Worm (Caenorhabditis elegans) whole organism, L2 larva: Measurements from ENCODE around the gene Y22D7AL.4.

Source experiments
- C34F6.9 ChIP-seq: fragments of 150-350 bp; optimal IDR thresholded peaks from 2 replicates; lab custom pipeline; 2014; ENCODE audit warnings: missing biosample characterization, missing genetic modification characterization
- F13H6.1 ChIP-seq: sonication (generic microtip); optimal IDR thresholded peaks from 2 replicates; lab custom pipeline; 2016; ENCODE audit warnings: missing genetic modification characterization, missing compliant biosample characterization
- R02D3.7 ChIP-seq: fragments of 150-350 bp; optimal IDR thresholded peaks from 2 replicates; lab custom pipeline; 2014; ENCODE audit warnings: missing biosample characterization, missing genetic modification characterization
- Y55F3AM.14 ChIP-seq: fragments of 200-800 bp; sonication (Bioruptor generic); optimal IDR thresholded peaks from 2 replicates; lab custom pipeline; 2018; ENCODE audit warnings: mild to moderate bottlenecking, missing genetic modification characterization, missing compliant biosample characterization
- ZK546.5 ChIP-seq: sonication (generic microtip); optimal IDR thresholded peaks from 2 replicates; lab custom pipeline; 2017; ENCODE audit warnings: missing biosample characterization, missing genetic modification characterization
- aly-2 ChIP-seq: fragments of 150-350 bp; optimal IDR thresholded peaks from 2 replicates; lab custom pipeline; 2014; ENCODE audit warnings: missing biosample characterization, missing genetic modification characterization
- ceh-16 ChIP-seq: fragments of 150-350 bp; optimal IDR thresholded peaks from 2 replicates; lab custom pipeline; 2014; ENCODE audit warnings: missing biosample characterization, missing genetic modification characterization
- ceh-82 ChIP-seq: fragments of 150-350 bp; optimal IDR thresholded peaks from 2 replicates; lab custom pipeline; 2014; ENCODE audit warnings: missing biosample characterization, missing genetic modification characterization
- crh-2 ChIP-seq: sonication (generic microtip); optimal IDR thresholded peaks from 2 replicates; lab custom pipeline; 2017; ENCODE audit warnings: missing biosample characterization, missing genetic modification characterization
- elt-1 ChIP-seq: fragments of 150-350 bp; optimal IDR thresholded peaks from 2 replicates; lab custom pipeline; 2014; ENCODE audit warnings: missing biosample characterization, missing genetic modification characterization
- elt-3 ChIP-seq: sonication (generic microtip); optimal IDR thresholded peaks from 2 replicates; lab custom pipeline; 2017; ENCODE audit warnings: missing biosample characterization, missing genetic modification characterization
- fos-1 ChIP-seq: fragments of 150-350 bp; optimal IDR thresholded peaks from 2 replicates; lab custom pipeline; 2014; ENCODE audit warnings: missing biosample characterization, missing genetic modification characterization
- lin-11 ChIP-seq: fragments of 150-350 bp; sonication (generic microtip); optimal IDR thresholded peaks from 2 replicates; lab custom pipeline; 2014; ENCODE audit warnings: missing biosample characterization, missing genetic modification characterization, inconsistent platforms, mixed read lengths
- lin-13 ChIP-seq: fragments of 150-350 bp; optimal IDR thresholded peaks from 2 replicates; lab custom pipeline; 2014; ENCODE audit warnings: missing biosample characterization, missing genetic modification reagents, missing genetic modification characterization
- lsy-2 ChIP-seq, 2 experiments: fragments of 150-350 bp in 1 of 2; sonication (generic microtip) in 1 of 2; optimal IDR thresholded peaks; 2 replicates each; lab custom pipeline; 2014 to 2017; ENCODE audit warnings: missing biosample characterization in 2 of 2, missing genetic modification characterization in 2 of 2
- mab-5 ChIP-seq: fragments of 150-350 bp; optimal IDR thresholded peaks from 2 replicates; lab custom pipeline; 2014; ENCODE audit warnings: missing biosample characterization, missing genetic modification characterization
- mdl-1 ChIP-seq, 2 experiments: fragments of 150-350 bp in 1 of 2; sonication (generic microtip) in 1 of 2; optimal IDR thresholded peaks; 2 replicates each; lab custom pipeline; 2017; ENCODE audit warnings: missing biosample characterization in 2 of 2, missing genetic modification characterization in 2 of 2
- nhr-11 ChIP-seq: fragments of 150-350 bp; optimal IDR thresholded peaks from 2 replicates; lab custom pipeline; 2014; ENCODE audit warnings: missing biosample characterization, missing genetic modification characterization
- nhr-129 ChIP-seq: fragments of 150-350 bp; optimal IDR thresholded peaks from 2 replicates; lab custom pipeline; 2014; ENCODE audit warnings: missing biosample characterization, missing genetic modification characterization
- nhr-21 ChIP-seq: fragments of 150-350 bp; optimal IDR thresholded peaks from 2 replicates; lab custom pipeline; 2014; ENCODE audit warnings: missing biosample characterization, missing genetic modification characterization
- nhr-23 ChIP-seq: fragments of 150-350 bp; optimal IDR thresholded peaks from 2 replicates; lab custom pipeline; 2014; ENCODE audit warnings: missing biosample characterization, missing genetic modification reagents, missing genetic modification characterization
- nhr-237 ChIP-seq: fragments of 150-350 bp; optimal IDR thresholded peaks from 2 replicates; lab custom pipeline; 2014; ENCODE audit warnings: missing biosample characterization, missing genetic modification characterization
- nhr-25 ChIP-seq: fragments of 150-350 bp; sonication (generic microtip); optimal IDR thresholded peaks from 3 replicates; lab custom pipeline; 2014; ENCODE audit warnings: missing biosample characterization, missing genetic modification characterization
- nhr-6 ChIP-seq: fragments of 150-350 bp; optimal IDR thresholded peaks from 2 replicates; lab custom pipeline; 2014; ENCODE audit warnings: missing biosample characterization, missing genetic modification characterization
- peb-1 ChIP-seq: fragments of 150-350 bp; optimal IDR thresholded peaks from 2 replicates; lab custom pipeline; 2014; ENCODE audit warnings: missing biosample characterization, missing genetic modification characterization
- sem-4 ChIP-seq: fragments of 150-350 bp; optimal IDR thresholded peaks from 2 replicates; lab custom pipeline; 2014; ENCODE audit warnings: missing biosample characterization, missing genetic modification reagents, missing genetic modification characterization
- sma-3 ChIP-seq: sonication (generic microtip); optimal IDR thresholded peaks from 2 replicates; lab custom pipeline; 2016; ENCODE audit warnings: missing genetic modification reagents, missing genetic modification characterization, missing compliant biosample characterization
- sma-9 ChIP-seq, 2 experiments: fragments of 150-350 bp in 1 of 2; sonication (generic microtip) in 1 of 2; optimal IDR thresholded peaks; 2 replicates each; lab custom pipeline; 2014 to 2016; ENCODE audit warnings: missing genetic modification characterization in 2 of 2, mild to moderate bottlenecking in 1 of 2, missing biosample characterization in 1 of 2, missing compliant biosample characterization in 1 of 2, missing genetic modification reagents in 1 of 2, moderate library complexity in 1 of 2
- unc-39 ChIP-seq: fragments of 150-350 bp; optimal IDR thresholded peaks from 2 replicates; lab custom pipeline; 2014; ENCODE audit warnings: missing biosample characterization, missing genetic modification characterization
- unc-55 ChIP-seq: fragments of 150-350 bp; sonication (generic microtip); optimal IDR thresholded peaks from 3 replicates; lab custom pipeline; 2014; ENCODE audit warnings: missing biosample characterization, missing genetic modification reagents, missing genetic modification characterization
- ztf-11 ChIP-seq: sonication (generic microtip); optimal IDR thresholded peaks from 2 replicates; lab custom pipeline; 2017; ENCODE audit warnings: missing biosample characterization, missing genetic modification characterization

Gene Y22D7AL.4

DNA sequence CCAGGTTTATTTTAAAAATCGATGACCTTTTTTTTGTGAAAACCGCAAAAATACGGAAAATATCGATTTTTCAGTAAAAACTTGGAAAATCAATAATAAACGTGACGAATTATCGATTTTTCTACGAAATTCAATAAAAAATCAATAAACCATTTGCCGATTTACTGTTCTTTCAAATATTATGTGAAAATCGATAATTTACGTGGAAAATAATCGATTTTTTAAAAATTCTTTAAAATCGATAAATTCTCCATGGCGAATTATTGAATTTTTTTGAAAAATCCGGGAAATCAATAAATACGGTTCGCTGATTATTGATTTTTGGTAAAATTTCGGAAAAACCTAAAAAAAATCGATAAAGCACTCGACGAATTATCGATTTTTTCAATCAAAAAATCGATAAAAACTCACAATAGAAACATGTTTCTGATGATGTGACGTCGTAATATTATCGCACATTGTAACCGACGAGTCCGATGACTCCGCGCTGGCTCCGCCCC, 42.2 kb upstream of the Y22D7AL.4 start:
- TF ChIP-seq nhr-129 (tag; lab: Kevin White, UChicago), result no peak
- no peak for TF ChIP-seq nhr-6 (tag; lab: Kevin White, UChicago)
- TF ChIP-seq ztf-11 (tag; lab: Kevin White, UChicago), result no peak
- no peak for TF ChIP-seq mdl-1 (tag; optimal IDR thresholded peaks at IDR 0.05; lab: Kevin White, UChicago)
- TF ChIP-seq unc-39 (tag; lab: Kevin White, UChicago), result no peak

DNA sequence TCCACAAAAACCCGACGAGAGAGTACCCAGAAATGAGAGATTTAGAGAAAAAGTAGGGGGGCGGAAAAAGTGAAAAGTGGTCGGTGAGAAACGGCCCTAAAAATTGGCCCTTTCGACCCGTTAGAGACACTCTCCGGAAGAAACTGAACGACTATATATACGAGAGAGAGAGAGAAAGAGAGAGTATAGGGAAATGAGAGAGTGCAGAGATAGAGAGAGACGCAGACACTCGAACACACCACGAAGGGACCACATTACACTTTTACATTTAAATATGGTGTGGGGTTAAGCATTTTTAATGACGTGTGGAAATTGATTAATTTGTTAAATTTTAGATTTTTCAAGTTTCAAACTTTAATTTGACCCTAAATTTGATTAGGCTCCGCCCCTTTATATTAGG, 34.8 kb upstream of the Y22D7AL.4 start:
- TF ChIP-seq C34F6.9 (tag; lab: Kevin White, UChicago), result peak; percentile 47
- TF ChIP-seq ceh-16, result no peak
- TF ChIP-seq lin-11, result no peak
- peak; percentile 39 for TF ChIP-seq crh-2 (tag; lab: Kevin White, UChicago)
- no peak for TF ChIP-seq nhr-6 (tag; lab: Kevin White, UChicago)
- no peak for TF ChIP-seq mdl-1 (tag; optimal IDR thresholded peaks at IDR 0.05; lab: Kevin White, UChicago)
- TF ChIP-seq lsy-2 (tag; optimal IDR thresholded peaks at IDR 0.05; lab: Kevin White, UChicago), result peak in 1 of 2 experiments; percentile 72
- peak; percentile 8 for TF ChIP-seq mab-5 (tag; lab: Kevin White, UChicago)
- peak; percentile 49 for TF ChIP-seq lin-13
- TF ChIP-seq unc-55 (GFP tag; lab: Kevin White, UChicago), result peak; percentile 32

DNA sequence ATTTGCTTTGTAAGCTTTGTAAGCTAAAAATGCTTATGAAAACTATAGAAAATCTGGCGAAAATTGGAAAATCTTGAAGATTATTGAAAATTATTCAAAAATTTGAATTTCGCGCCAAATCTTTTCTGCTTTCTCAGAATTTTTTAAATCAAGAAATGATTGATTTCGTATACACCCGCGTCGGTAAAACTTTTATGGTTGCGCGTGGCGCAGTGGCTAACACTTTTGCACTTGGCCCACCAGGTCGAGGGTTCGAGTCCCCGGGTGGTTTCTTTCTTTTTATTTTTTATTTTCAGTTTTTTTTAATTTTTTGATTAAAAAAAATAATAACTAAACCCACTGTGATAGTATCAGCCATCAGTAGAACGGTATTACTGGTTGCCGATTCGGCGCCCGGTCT, 27.5 kb upstream of the Y22D7AL.4 start:
- TF ChIP-seq C34F6.9 (tag; lab: Kevin White, UChicago) (no peak), nhr-21 (tag; lab: Kevin White, UChicago) (no peak), sem-4 (no peak), elt-1 (tag; lab: Kevin White, UChicago) (no peak), nhr-11 (tag; lab: Kevin White, UChicago) (no peak), sma-3 (no peak)

DNA sequence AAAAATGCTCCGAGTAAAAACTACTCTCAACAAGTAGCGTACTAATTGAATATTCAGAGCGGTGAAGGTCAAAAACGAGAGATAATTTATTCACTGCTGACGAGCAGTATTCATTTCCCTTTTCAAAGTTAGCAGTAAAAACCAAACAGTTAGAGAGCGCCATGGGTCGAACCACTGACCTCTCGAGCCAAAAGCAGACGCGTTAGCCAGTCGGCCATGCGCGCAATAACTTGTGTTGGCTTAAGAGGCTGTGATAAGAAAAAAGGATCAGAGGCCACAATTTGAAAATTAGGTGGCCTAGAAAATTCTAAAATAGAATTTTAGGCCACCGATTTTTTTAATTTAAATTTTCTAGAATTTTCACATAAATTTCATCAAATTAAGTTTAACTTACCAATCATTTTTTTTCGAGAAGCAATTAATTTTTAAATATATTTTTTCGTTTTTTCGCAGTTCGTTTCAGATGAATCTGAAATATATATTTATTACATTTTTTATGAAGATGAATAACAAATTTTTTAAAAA, 25.7 kb upstream of the Y22D7AL.4 start, which contains the start of gene sms-3:
Gene sms-3 (minus strand): TSS at position 475 of the 525 bp plus-strand sequence.
- TF ChIP-seq lsy-2 (tag; optimal IDR thresholded peaks at IDR 0.05; lab: Kevin White, UChicago) (peak in 1 of 2 experiments; percentile 3), nhr-237 (tag; lab: Kevin White, UChicago) (no peak)

DNA sequence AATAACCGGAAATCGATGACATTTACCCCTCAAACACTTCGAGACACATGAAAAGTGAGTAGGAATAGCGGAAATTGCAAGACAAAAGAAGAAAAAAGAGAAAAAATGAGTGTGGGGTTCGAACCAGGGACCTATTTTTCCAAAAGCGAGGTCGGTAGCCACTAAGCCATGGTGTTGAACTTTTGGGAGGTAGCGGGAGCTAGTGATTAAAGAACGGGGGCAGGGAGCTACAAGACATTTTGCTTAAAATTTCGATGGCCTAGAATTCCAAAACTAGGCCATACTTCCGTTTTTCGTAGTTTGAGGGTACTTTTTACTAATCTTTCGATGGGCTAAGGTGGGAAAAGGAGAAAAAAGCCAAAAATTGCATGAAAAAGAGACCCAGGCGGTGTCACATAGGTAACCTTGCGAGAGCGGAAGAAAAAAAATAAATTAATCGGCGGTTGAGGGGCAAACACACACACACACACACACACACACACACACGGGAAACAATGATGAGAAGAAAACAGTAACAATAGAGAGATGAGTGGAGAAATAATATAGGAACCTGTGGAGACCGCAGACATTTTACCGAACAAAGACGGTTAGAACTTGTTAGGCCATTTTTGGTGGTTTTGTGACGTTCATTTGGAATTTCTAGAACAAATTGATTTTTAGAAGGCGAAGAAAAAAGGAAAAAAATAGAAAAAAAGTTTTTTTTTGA, 24.8 kb upstream of the Y22D7AL.4 start:
- TF ChIP-seq F13H6.1 (tag; lab: Kevin White, UChicago), result peak; percentile 20
- no peak for TF ChIP-seq nhr-23
- TF ChIP-seq R02D3.7 (tag; lab: Kevin White, UChicago), result no peak
- TF ChIP-seq ztf-11 (tag; lab: Kevin White, UChicago), result no peak
- TF ChIP-seq lsy-2 (tag; optimal IDR thresholded peaks at IDR 0.05; lab: Kevin White, UChicago), result peak in 1 of 2 experiments; percentile 24
- peak; percentile 0 for TF ChIP-seq nhr-21 (tag; lab: Kevin White, UChicago)
- TF ChIP-seq lin-13, result peak; percentile 61
- TF ChIP-seq nhr-129 (tag; lab: Kevin White, UChicago), result peak; percentile 8
- no peak for TF ChIP-seq ZK546.5 (tag; lab: Kevin White, UChicago)
- TF ChIP-seq crh-2 (tag; lab: Kevin White, UChicago), result peak; percentile 22
- no peak for TF ChIP-seq nhr-11 (tag; lab: Kevin White, UChicago)
- peak; percentile 53 for TF ChIP-seq sma-9 (GFP tag; optimal IDR thresholded peaks at IDR 0.05; lab: Kevin White, UChicago)
- TF ChIP-seq sma-9 (tag; optimal IDR thresholded peaks at IDR 0.05; lab: Kevin White, UChicago), result no peak
- peak; percentile 65 for TF ChIP-seq Y55F3AM.14 (GFP tag; lab: Kevin White, UChicago)
- TF ChIP-seq elt-1 (tag; lab: Kevin White, UChicago), result no peak
- TF ChIP-seq C34F6.9 (tag; lab: Kevin White, UChicago), result peak; percentile 2
- TF ChIP-seq nhr-25 (tag; lab: Kevin White, UChicago), result peak; percentile 64

DNA sequence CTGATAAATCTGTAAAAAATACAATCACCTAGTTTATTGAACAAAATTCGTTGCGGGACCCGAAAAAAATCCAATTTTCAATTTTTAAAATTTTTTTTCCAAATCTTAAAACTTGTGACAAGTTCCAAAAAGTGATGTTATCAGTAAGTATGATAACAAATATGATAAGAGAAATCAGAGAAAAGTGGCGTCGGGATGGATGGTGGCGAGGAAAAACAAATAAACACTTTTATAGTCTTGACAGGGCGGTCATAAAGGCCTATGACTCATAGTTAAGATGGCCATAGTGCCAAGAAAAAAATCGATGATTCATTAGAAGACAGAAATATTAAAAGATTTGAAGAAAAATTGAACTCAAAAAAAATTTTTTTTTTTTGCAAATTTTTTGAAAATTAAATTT, 23.8 kb upstream of the Y22D7AL.4 start:
- no peak for TF ChIP-seq C34F6.9 (tag; lab: Kevin White, UChicago)
- no peak for TF ChIP-seq ceh-82 (tag; lab: Kevin White, UChicago)
- peak; percentile 30 for TF ChIP-seq sma-9 (GFP tag; optimal IDR thresholded peaks at IDR 0.05; lab: Kevin White, UChicago)
- no peak for TF ChIP-seq sma-9 (tag; optimal IDR thresholded peaks at IDR 0.05; lab: Kevin White, UChicago)
- no peak for TF ChIP-seq elt-3 (tag; lab: Kevin White, UChicago)
- TF ChIP-seq crh-2 (tag; lab: Kevin White, UChicago), result peak; percentile 2
- TF ChIP-seq aly-2, result no peak
- peak; percentile 93 for TF ChIP-seq fos-1
- peak; percentile 25 for TF ChIP-seq sma-3
- no peak for TF ChIP-seq peb-1 (tag; lab: Kevin White, UChicago)
